Worm (Caenorhabditis elegans): ENCODE measurements around the gene ooc-3.

The ooc-3 gene

ce11 chrII:11538741-11539140 lies 43.6 kb upstream of the ooc-3 start, which contains the start of gene Y62F5A.9:
TSS of gene Y62F5A.9 (minus strand) at chrII:11538841.
- 0 out of 2 replicates have a peak, but pooled peaks have one; percentile 5 for TF ChIP-seq dmd-8 (GFP tag; IDR thresholded peaks at IDR 0.05)
- TF ChIP-seq egl-27 (tag; optimal IDR thresholded peaks at IDR 0.05): no peak
- TF ChIP-seq zfp-2 (tag; optimal IDR thresholded peaks at IDR 0.05): no peak
- TF ChIP-seq lim-7 (GFP tag; IDR thresholded peaks at IDR 0.05): 0 out of 2 replicates have a peak, but pooled peaks have one; percentile 10
- TF ChIP-seq T20F7.1 (GFP tag; optimal IDR thresholded peaks at IDR 0.05): no peak
- no peak for TF ChIP-seq daf-16 (GFP tag; optimal IDR thresholded peaks at IDR 0.05)
- peak; percentile 32 for TF ChIP-seq daf-16 (tag; optimal IDR thresholded peaks at IDR 0.05)

ce11 chrII:11537606-11538016 lies 42.5 kb upstream of the ooc-3 start:
- TF ChIP-seq Y75B8A.6 (GFP tag; IDR thresholded peaks at IDR 0.05): no peak
- no peak for TF ChIP-seq mep-1 (tag; optimal IDR thresholded peaks at IDR 0.05)
- TF ChIP-seq lsy-2 (tag; optimal IDR thresholded peaks at IDR 0.05): no peak
- TF ChIP-seq aha-1 (tag): no peak

DNA sequence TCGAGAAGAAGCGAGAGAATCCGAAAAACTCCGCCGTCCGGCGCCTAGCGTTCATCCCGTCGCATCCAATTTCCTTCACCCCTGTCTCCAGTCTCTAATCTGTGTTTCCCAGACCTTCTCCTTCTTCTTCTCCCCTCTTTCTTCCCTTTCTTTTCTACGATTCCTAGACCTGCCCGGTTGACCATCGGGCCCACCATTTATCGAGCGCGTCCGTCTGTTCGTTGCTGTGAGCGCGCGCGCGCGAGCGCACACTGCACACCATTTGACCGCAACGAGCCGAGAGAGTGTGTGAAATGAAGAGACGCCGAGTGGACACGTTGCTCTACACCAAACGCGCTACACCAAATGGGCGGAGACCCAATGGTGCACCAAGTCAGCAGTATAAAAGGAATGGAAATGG lies 42.0 kb upstream of the ooc-3 start:
- TF ChIP-seq nhr-102 (tag; optimal IDR thresholded peaks at IDR 0.05) (no peak), madf-9 (GFP tag; conservative IDR thresholded peaks at IDR 0.05) (no peak), nhr-48 (tag; optimal IDR thresholded peaks at IDR 0.05) (no peak), T26A8.4 (GFP tag; IDR thresholded peaks at IDR 0.05) (no peak), set-16 (GFP tag; IDR thresholded peaks at IDR 0.05) (peak; percentile 82), ceh-44 (GFP tag; IDR thresholded peaks at IDR 0.05) (no peak), lir-3 (tag; optimal IDR thresholded peaks at IDR 0.05) (no peak), nhr-76 (tag; optimal IDR thresholded peaks at IDR 0.05) (no peak), mdt-29 (GFP tag; IDR thresholded peaks at IDR 0.05) (no peak), zip-11 (GFP tag; IDR thresholded peaks at IDR 0.05) (no peak), madf-5 (GFP tag; IDR thresholded peaks at IDR 0.05) (no peak), dpl-1 (GFP tag; optimal IDR thresholded peaks at IDR 0.05) (no peak), attf-4 (tag; optimal IDR thresholded peaks at IDR 0.05) (no peak), ama-1 (optimal IDR thresholded peaks at IDR 0.05) (no peak), rbr-2 (tag; optimal IDR thresholded peaks at IDR 0.05) (no peak), nhr-11 (tag; optimal IDR thresholded peaks at IDR 0.05) (no peak), F10B5.3 (tag; optimal IDR thresholded peaks at IDR 0.05) (no peak), nhr-41 (GFP tag; IDR thresholded peaks at IDR 0.05) (no peak), mdl-1 (tag; optimal IDR thresholded peaks at IDR 0.05) (peak in 1 of 2 experiments; percentile 3), nhr-42 (GFP tag; IDR thresholded peaks at IDR 0.05) (no peak), mxl-2 (GFP tag; conservative IDR thresholded peaks at IDR 0.05) (no peak), F26F4.8 (GFP tag; conservative IDR thresholded peaks at IDR 0.05) (no peak), saeg-2 (GFP tag; IDR thresholded peaks at IDR 0.05) (no peak), ces-1 (GFP tag; optimal IDR thresholded peaks at IDR 0.05) (no peak), gei-8 (GFP tag; optimal IDR thresholded peaks at IDR 0.05) (no peak), arid-1 (GFP tag; conservative IDR thresholded peaks at IDR 0.05) (no peak), unc-62 (GFP tag; optimal IDR thresholded peaks at IDR 0.05 in 1 of 2) (no peak), unc-62 (tag; optimal IDR thresholded peaks at IDR 0.05) (no peak), cey-2 (tag; optimal IDR thresholded peaks at IDR 0.05; ENCODE audit: borderline replicate concordance, insufficient read depth) (no peak), unc-39 (tag; optimal IDR thresholded peaks at IDR 0.05) (no peak), ceh-32 (tag; optimal IDR thresholded peaks at IDR 0.05; ENCODE audit: poor library complexity) (no peak), pha-4 (GFP tag; IDR thresholded peaks at IDR 0.05) (no peak), pha-4 (tag; optimal IDR thresholded peaks at IDR 0.05) (no peak), nhr-25 (tag; optimal IDR thresholded peaks at IDR 0.05; ENCODE audit: borderline replicate concordance, insufficient read depth) (no peak), mep-1 (tag; optimal IDR thresholded peaks at IDR 0.05) (no peak), F49E8.2 (tag; optimal IDR thresholded peaks at IDR 0.05; ENCODE audit: borderline replicate concordance) (no peak), spr-3 (GFP tag; optimal IDR thresholded peaks at IDR 0.05) (peak; percentile 9), egl-43 (GFP tag; IDR thresholded peaks at IDR 0.05) (no peak), unc-130 (GFP tag; optimal IDR thresholded peaks at IDR 0.05) (peak; percentile 70)

Data from whole organism, L4 larva.